Fruit fly (Drosophila melanogaster) whole organism, embryonic: Measurements from ENCODE around the gene bor.

Source experiments
- Bdp1 ChIP-seq: fragments of 200-800 bp; sonication (Bioruptor generic); optimal IDR thresholded peaks from 3 replicates; lab custom pipeline; 2016; ENCODE audit warnings: missing biosample characterization, missing genetic modification characterization
- CG1024 ChIP-seq: fragments of 200-800 bp; sonication (Bioruptor generic); IDR thresholded peaks from 2 replicates; pipeline ENCODE4 v1.3.6; 2022; ENCODE audit warnings: missing biosample characterization, missing genetic modification characterization
- CG10366 ChIP-seq: fragments of 200-800 bp; sonication (Bioruptor generic); IDR thresholded peaks from 2 replicates; pipeline ENCODE4 v1.3.6; 2022; ENCODE audit warnings: missing biosample characterization, missing genetic modification characterization
- CG11093 ChIP-seq: fragments of 200-800 bp; sonication (Bioruptor generic); IDR thresholded peaks from 3 replicates; pipeline ENCODE4 v1.3.6; 2022; ENCODE audit warnings: missing biosample characterization, missing genetic modification characterization
- CG11398 ChIP-seq: fragments of 200-800 bp; sonication (Bioruptor generic); optimal IDR thresholded peaks from 2 replicates; lab custom pipeline; 2016; ENCODE audit warnings: missing biosample characterization, missing genetic modification characterization
- CG13123 ChIP-seq: fragments of 200-800 bp; sonication (Bioruptor generic); optimal IDR thresholded peaks from 2 replicates; lab custom pipeline; 2016; ENCODE audit warnings: missing biosample characterization, missing genetic modification characterization
- CG14710 ChIP-seq: fragments of 200-800 bp; sonication (Bioruptor generic); optimal IDR thresholded peaks from 3 replicates; lab custom pipeline; 2019; ENCODE audit warnings: missing biosample characterization, mild to moderate bottlenecking, missing genetic modification characterization, moderate library complexity
- CG15479 ChIP-seq: fragments of 200-800 bp; sonication (Bioruptor generic); optimal IDR thresholded peaks from 3 replicates; lab custom pipeline; 2019; ENCODE audit warnings: missing biosample characterization, mild to moderate bottlenecking, missing genetic modification characterization, moderate library complexity
- CG15696 ChIP-seq: fragments of 200-800 bp; sonication (Bioruptor generic); optimal IDR thresholded peaks from 2 replicates; lab custom pipeline; 2019; ENCODE audit warnings: missing biosample characterization, mild to moderate bottlenecking, missing genetic modification characterization, moderate library complexity
- CG1647 ChIP-seq: fragments of 200-800 bp; sonication (Bioruptor generic); optimal IDR thresholded peaks from 3 replicates; lab custom pipeline; 2016; ENCODE audit warnings: missing biosample characterization, missing genetic modification characterization
- CG2875 ChIP-seq: fragments of 200-800 bp; sonication (Bioruptor generic); optimal IDR thresholded peaks from 2 replicates; lab custom pipeline; 2017; ENCODE audit warnings: missing biosample characterization, mild to moderate bottlenecking, missing genetic modification characterization, missing genetic modification reagents
- CG31441 ChIP-seq: fragments of 200-800 bp; sonication (Bioruptor generic); IDR thresholded peaks from 2 replicates; pipeline ENCODE4 v1.3.6; 2022; ENCODE audit warnings: missing biosample characterization, missing genetic modification characterization
- CG43689 ChIP-seq: fragments of 200-800 bp; sonication (Bioruptor generic); IDR thresholded peaks from 2 replicates; pipeline ENCODE4 v1.3.6; 2022; ENCODE audit warnings: missing biosample characterization, missing genetic modification characterization
- CG6813 ChIP-seq: fragments of 200-800 bp; sonication (Bioruptor generic); optimal IDR thresholded peaks from 2 replicates; lab custom pipeline; 2017; ENCODE audit warnings: missing biosample characterization, missing genetic modification characterization, mild to moderate bottlenecking, moderate library complexity, missing genetic modification reagents
- CG7786 ChIP-seq: fragments of 200-800 bp; sonication (Bioruptor generic); optimal IDR thresholded peaks from 2 replicates; lab custom pipeline; 2016; ENCODE audit warnings: missing biosample characterization, missing genetic modification characterization
- CG7987 ChIP-seq: fragments of 200-800 bp; sonication (Bioruptor generic); optimal IDR thresholded peaks from 2 replicates; lab custom pipeline; 2018; ENCODE audit warnings: missing biosample characterization, mild to moderate bottlenecking, missing genetic modification characterization, moderate library complexity
- CG8944 ChIP-seq: fragments of 200-800 bp; sonication (Bioruptor generic); optimal IDR thresholded peaks from 3 replicates; lab custom pipeline; 2016; ENCODE audit warnings: missing biosample characterization, missing genetic modification characterization
- CG9932 ChIP-seq: fragments of 200-800 bp; sonication (Bioruptor generic); IDR thresholded peaks from 2 replicates; pipeline ENCODE4 v1.3.6; 2022; ENCODE audit warnings: missing biosample characterization, missing genetic modification characterization
- CrebB ChIP-seq: fragments of 200-800 bp; sonication (Bioruptor generic); optimal IDR thresholded peaks from 3 replicates; lab custom pipeline; 2018; ENCODE audit warnings: missing biosample characterization, mild to moderate bottlenecking, missing genetic modification characterization
- Dek ChIP-seq: fragments of 200-800 bp; sonication (Bioruptor generic); optimal IDR thresholded peaks from 3 replicates; lab custom pipeline; 2019; ENCODE audit warnings: missing biosample characterization, mild to moderate bottlenecking, missing genetic modification characterization, moderate library complexity
- Dll ChIP-seq: fragments of 200-800 bp; sonication (Bioruptor generic); IDR thresholded peaks from 4 replicates; pipeline ENCODE4 v1.3.6; 2022; ENCODE audit warnings: missing biosample characterization, missing genetic modification characterization; ENCODE audit not compliant: partially characterized antibody
- Drgx ChIP-seq: fragments of 200-800 bp; sonication (Bioruptor generic); IDR thresholded peaks from 2 replicates; pipeline ENCODE4 v1.3.6; 2022; ENCODE audit warnings: missing biosample characterization, missing genetic modification characterization
- Elba2 ChIP-seq: fragments of 200-800 bp; sonication (Bioruptor generic); optimal IDR thresholded peaks from 3 replicates; lab custom pipeline; 2016; ENCODE audit warnings: missing biosample characterization, missing genetic modification characterization
- Ets65A ChIP-seq: fragments of 200-800 bp; sonication (Bioruptor generic); peaks from one replicate; lab custom pipeline; 2016; ENCODE audit warnings: missing biosample characterization, missing genetic modification characterization
- Gug ChIP-seq: fragments of 200-800 bp; sonication (Bioruptor generic); IDR thresholded peaks from 4 replicates; pipeline ENCODE4 v1.3.6; 2022; ENCODE audit warnings: missing biosample characterization, missing genetic modification characterization
- HLH3B ChIP-seq: fragments of 200-800 bp; sonication (Bioruptor generic); IDR thresholded peaks from 2 replicates; pipeline ENCODE4 v1.3.6; 2022; ENCODE audit warnings: missing biosample characterization, missing genetic modification characterization
- HmgZ ChIP-seq: fragments of 200-800 bp; sonication (Bioruptor generic); optimal IDR thresholded peaks from 2 replicates; lab custom pipeline; 2018; ENCODE audit warnings: missing biosample characterization, mild to moderate bottlenecking, missing genetic modification characterization
- MBD-R2 ChIP-seq: fragments of 200-800 bp; sonication (Bioruptor generic); IDR thresholded peaks from 2 replicates; pipeline ENCODE4 v1.3.6; 2022; ENCODE audit warnings: missing biosample characterization, missing genetic modification characterization
- Spps ChIP-seq: fragments of 200-800 bp; sonication (Bioruptor generic); optimal IDR thresholded peaks from 2 replicates; lab custom pipeline; 2018; ENCODE audit warnings: missing biosample characterization, mild to moderate bottlenecking, missing genetic modification characterization
- Ssrp ChIP-seq: fragments of 200-800 bp; sonication (Bioruptor generic); optimal IDR thresholded peaks from 2 replicates; lab custom pipeline; 2018; ENCODE audit warnings: missing biosample characterization, mild to moderate bottlenecking, missing genetic modification characterization, moderate library complexity
- TFAM ChIP-seq: fragments of 200-800 bp; sonication (Bioruptor generic); optimal IDR thresholded peaks from 2 replicates; lab custom pipeline; 2017; ENCODE audit warnings: missing biosample characterization, missing genetic modification characterization, inconsistent platforms
- cas ChIP-seq: fragments of 200-800 bp; sonication (Bioruptor generic); IDR thresholded peaks from 2 replicates; pipeline ENCODE4 v1.3.6; 2022; ENCODE audit warnings: missing biosample characterization, missing genetic modification characterization
- corto ChIP-seq: fragments of 200-800 bp; sonication (Bioruptor generic); optimal IDR thresholded peaks from 2 replicates; lab custom pipeline; 2016; ENCODE audit warnings: missing biosample characterization, mild to moderate bottlenecking, missing genetic modification characterization, moderate library complexity
- dmrt11E ChIP-seq: fragments of 200-800 bp; sonication (Bioruptor generic); optimal IDR thresholded peaks from 3 replicates; lab custom pipeline; 2018; ENCODE audit warnings: missing biosample characterization, mild to moderate bottlenecking, missing genetic modification characterization, moderate library complexity
- fd102C ChIP-seq: fragments of 200-800 bp; sonication (Bioruptor generic); optimal IDR thresholded peaks from 2 replicates; lab custom pipeline; 2018; ENCODE audit warnings: missing biosample characterization, mild to moderate bottlenecking, missing genetic modification characterization, moderate library complexity
- jing ChIP-seq: fragments of 200-800 bp; sonication (Bioruptor generic); optimal IDR thresholded peaks from 2 replicates; lab custom pipeline; 2018; ENCODE audit warnings: missing biosample characterization, mild to moderate bottlenecking, missing genetic modification characterization
- knrl ChIP-seq: fragments of 200-800 bp; sonication (Bioruptor generic); IDR thresholded peaks from 3 replicates; pipeline ENCODE4 v1.3.6; 2022; ENCODE audit warnings: missing biosample characterization, missing genetic modification characterization; ENCODE audit not compliant: partially characterized antibody
- lbe ChIP-seq: fragments of 200-800 bp; sonication (Bioruptor generic); optimal IDR thresholded peaks from 2 replicates; lab custom pipeline; 2016; ENCODE audit warnings: missing biosample characterization, mild to moderate bottlenecking, missing genetic modification characterization
- lilli ChIP-seq: fragments of 200-800 bp; sonication (Bioruptor generic); optimal IDR thresholded peaks from 3 replicates; lab custom pipeline; 2016; ENCODE audit warnings: missing biosample characterization, missing genetic modification characterization
- peb ChIP-seq: fragments of 200-800 bp; sonication (Bioruptor generic); IDR thresholded peaks from 2 replicates; pipeline ENCODE4 v1.3.6; 2022; ENCODE audit warnings: missing biosample characterization, missing genetic modification characterization
- pfk ChIP-seq: fragments of 200-800 bp; sonication (Bioruptor generic); optimal IDR thresholded peaks from 2 replicates; lab custom pipeline; 2018; ENCODE audit warnings: missing biosample characterization, mild to moderate bottlenecking, missing genetic modification characterization, moderate library complexity
- seq ChIP-seq: fragments of 200-800 bp; sonication (Bioruptor generic); IDR thresholded peaks from 2 replicates; pipeline ENCODE4 v1.3.6; 2022; ENCODE audit warnings: missing biosample characterization, missing genetic modification characterization
- sim ChIP-seq: fragments of 200-800 bp; sonication (Bioruptor generic); IDR thresholded peaks from 2 replicates; pipeline ENCODE4 v1.3.6; 2022; ENCODE audit warnings: missing biosample characterization, missing genetic modification characterization
- sisA ChIP-seq: fragments of 200-800 bp; sonication (Bioruptor generic); IDR thresholded peaks from 2 replicates; pipeline ENCODE4 v1.3.6; 2022; ENCODE audit warnings: missing biosample characterization, missing genetic modification characterization
- sna ChIP-seq: fragments of 200-800 bp; sonication (Bioruptor generic); IDR thresholded peaks from 2 replicates; pipeline ENCODE4 v1.3.6; 2022; ENCODE audit warnings: missing biosample characterization, missing genetic modification characterization; ENCODE audit not compliant: partially characterized antibody
- trh ChIP-seq: fragments of 200-800 bp; sonication (Bioruptor generic); optimal IDR thresholded peaks from 2 replicates; lab custom pipeline; 2016; ENCODE audit warnings: missing biosample characterization, missing genetic modification characterization
- twi ChIP-seq: fragments of 200-800 bp; optimal IDR thresholded peaks from 2 replicates; lab custom pipeline; 2019; ENCODE audit warnings: missing biosample characterization, mild to moderate bottlenecking, missing genetic modification characterization, moderate library complexity
- vvl ChIP-seq: fragments of 200-800 bp; sonication (Bioruptor generic); IDR thresholded peaks from 2 replicates; pipeline ENCODE4 v1.3.6; 2022; ENCODE audit warnings: missing biosample characterization, missing genetic modification characterization
- wor ChIP-seq: fragments of 200-800 bp; sonication (Bioruptor generic); IDR thresholded peaks from 2 replicates; pipeline ENCODE4 v1.3.6; 2022; ENCODE audit warnings: missing biosample characterization, missing genetic modification characterization

The bor gene

dm6 chr3R:16266712-16267111 lies 2.8 kb upstream of the bor start, which contains the start of gene Mst89B:
Gene Mst89B, plus strand, starts transcription at chr3R:16267012.
- TF ChIP-seq Dll (no peak), CG14710 (no peak), CG7987 (GFP tag; lab: Kevin White, UChicago) (no peak), Gug (GFP tag; lab: Robert Waterston, UW) (no peak), HLH3B (GFP tag; lab: Robert Waterston, UW) (no peak), CG31441 (GFP tag; lab: Robert Waterston, UW) (no peak), lilli (GFP tag; lab: Kevin White, UChicago) (no peak), jing (no peak), pfk (GFP tag; lab: Kevin White, UChicago) (no peak), fd102C (GFP tag; lab: Kevin White, UChicago) (no peak), corto (GFP tag; lab: Kevin White, UChicago) (no peak), Elba2 (GFP tag; lab: Kevin White, UChicago) (no peak), Drgx (GFP tag; lab: Robert Waterston, UW) (no peak), twi (tag; lab: Kevin White, UChicago) (no peak)

- TF ChIP-seq trh (peak; percentile 23), CG43689 (GFP tag; lab: Robert Waterston, UW) (no peak), sna (GFP tag; lab: Robert Waterston, UW) (no peak), sim (peak; percentile 45; the same call in 1 of the 2 replicates), TFAM (GFP tag; lab: Kevin White, UChicago) (no peak), peb (GFP tag; lab: Robert Waterston, UW) (no peak), Bdp1 (GFP tag; lab: Kevin White, UChicago) (peak; percentile 60), Dek (peak; percentile 34), CG9932 (GFP tag; lab: Robert Waterston, UW) (peak; percentile 66), dmrt11E (peak; percentile 67), Spps (tag; lab: Kevin White, UChicago) (peak; percentile 9), CG6813 (peak; percentile 62), vvl (GFP tag; lab: Robert Waterston, UW) (peak; percentile 84), CG2875 (peak; percentile 70), CG7786 (GFP tag; lab: Kevin White, UChicago) (peak; percentile 18), CG1024 (GFP tag; lab: Robert Waterston, UW) (0 out of 2 replicates have a peak, but pooled peaks have one; percentile 48), CG11093 (GFP tag; lab: Robert Waterston, UW) (0 out of 3 replicates have a peak, but pooled peaks have one; percentile 31), CG10366 (GFP tag; lab: Robert Waterston, UW) (peak; percentile 56; the same call in 1 of the 2 replicates), HmgZ (peak; percentile 80), seq (GFP tag; lab: Robert Waterston, UW) (no peak), lbe (GFP tag; lab: Kevin White, UChicago) (peak; percentile 63), CG15479 (no peak), Ets65A (peak; percentile 95), cas (GFP tag; lab: Robert Waterston, UW) (no peak), CG8944 (GFP tag; lab: Kevin White, UChicago) (peak; percentile 58), wor (GFP tag; lab: Robert Waterston, UW) (peak; percentile 35; the same call in 1 of the 2 replicates), CG1647 (GFP tag; lab: Kevin White, UChicago) (peak; percentile 37), CG13123 (GFP tag; lab: Kevin White, UChicago) (no peak), CrebB (tag; lab: Kevin White, UChicago) (peak; percentile 23), knrl (GFP tag; lab: Robert Waterston, UW) (peak; percentile 70), Ssrp (tag; lab: Kevin White, UChicago) (peak; percentile 33), CG11398 (GFP tag; lab: Kevin White, UChicago) (no peak), sisA (peak; percentile 78), CG15696 (tag; lab: Kevin White, UChicago) (peak; percentile 75), MBD-R2 (no peak)
Observed at dm6 chr3R:16260385-16261169, 3.3 kb downstream of the bor start.
